Worm (Caenorhabditis elegans): ENCODE results near the gene srxa-5.

The srxa-5 gene

DNA sequence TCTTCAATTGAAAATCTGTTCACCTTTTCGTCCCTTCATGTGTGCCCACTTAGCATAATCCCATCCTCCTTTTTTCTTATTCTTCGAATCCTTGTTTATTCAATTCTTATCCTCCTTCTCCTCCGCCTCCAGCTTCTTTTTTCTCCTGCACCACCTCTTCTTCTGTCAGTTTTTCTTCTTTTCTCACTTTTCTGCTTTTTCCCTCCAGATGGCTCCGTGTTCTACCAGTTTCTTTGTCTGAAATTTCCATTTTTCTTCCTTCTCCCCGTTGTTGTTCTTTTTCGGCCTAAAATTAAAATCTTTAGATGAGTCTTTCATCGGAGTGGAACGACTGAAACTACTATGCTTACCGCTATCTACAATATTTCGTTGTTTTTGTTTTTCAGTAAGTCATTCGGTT lies 48.8 kb downstream of the srxa-5 start, which contains the start of gene acr-21:
TSS of gene acr-21 (plus strand) at position 301 of the 400 bp plus-strand sequence.
- TF ChIP-seq lin-39 (tag; optimal IDR thresholded peaks at IDR 0.05) (no peak), lsy-2 (tag; optimal IDR thresholded peaks at IDR 0.05) (no peak), nhr-129 (tag; optimal IDR thresholded peaks at IDR 0.05) (no peak), sma-3 (GFP tag; optimal IDR thresholded peaks at IDR 0.05) (no peak), gmeb-1 (tag; optimal IDR thresholded peaks at IDR 0.05) (no peak), elt-3 (tag; optimal IDR thresholded peaks at IDR 0.05) (no peak)

All from whole organism, L2 larva.